Worm (Caenorhabditis elegans): Measurements from ENCODE around the gene dod-23.

ce11 chrII:8396041-8396440, 2.9 kb downstream of the dod-23 start, which contains the start of gene F49E12.7:
- TF ChIP-seq B0310.2 (tag; optimal IDR thresholded peaks at IDR 0.05) (no peak), ceh-13 (GFP tag; optimal IDR thresholded peaks at IDR 0.05) (no peak), ama-1 (optimal IDR thresholded peaks at IDR 0.05) (no peak)

Measured in whole organism, early embryonic.